Fruit fly (Drosophila melanogaster): ENCODE results near the gene axed.

The axed gene

dm6 chr3L:6576709-6577108, 32.4 kb upstream of the axed start (continued):
- peak; percentile 36; the same call in 1 of the 2 replicates for TF ChIP-seq dimm (GFP tag; IDR thresholded peaks at IDR 0.05)
- no peak for TF ChIP-seq da (GFP tag; optimal IDR thresholded peaks at IDR 0.05)
- peak; percentile 46; the same call in 1 of the 2 replicates for TF ChIP-seq E2f2 (GFP tag; IDR thresholded peaks at IDR 0.05)
- 0 out of 2 replicates have a peak, but pooled peaks have one; percentile 21 for TF ChIP-seq CG10321 (GFP tag; IDR thresholded peaks at IDR 0.05)
- peak; percentile 85 for TF ChIP-seq CG12769 (tag; optimal IDR thresholded peaks at IDR 0.05)
- TF ChIP-seq CG2875 (GFP tag; optimal IDR thresholded peaks at IDR 0.05), result no peak
- no peak for TF ChIP-seq Trl (optimal IDR thresholded peaks at IDR 0.05)
- TF ChIP-seq Trl (GFP tag; optimal IDR thresholded peaks at IDR 0.05), result peak; percentile 5
- peak; percentile 52 for TF ChIP-seq scrt (GFP tag; optimal IDR thresholded peaks at IDR 0.05)
- TF ChIP-seq Side (GFP tag; optimal IDR thresholded peaks at IDR 0.05), result no peak
- TF ChIP-seq Vsx1 (GFP tag; optimal IDR thresholded peaks at IDR 0.05), result no peak
- 0 out of 2 replicates have a peak, but pooled peaks have one; percentile 26 for TF ChIP-seq Lim3 (GFP tag; IDR thresholded peaks at IDR 0.05)
- TF ChIP-seq Sry-δ (GFP tag; optimal IDR thresholded peaks at IDR 0.05), result no peak
- TF ChIP-seq CG6175 (GFP tag; IDR thresholded peaks at IDR 0.05), result no peak
- no peak for TF ChIP-seq Dref (GFP tag; IDR thresholded peaks at IDR 0.05)
- TF ChIP-seq toy (GFP tag; IDR thresholded peaks at IDR 0.05), result no peak
- TF ChIP-seq br (optimal IDR thresholded peaks at IDR 0.05), result no peak
- TF ChIP-seq croc (GFP tag; conservative IDR thresholded peaks at IDR 0.05), result peak; percentile 41; the same call in 1 of the 3 replicates
- no peak for TF ChIP-seq CTCF (GFP tag; optimal IDR thresholded peaks at IDR 0.05)
- no peak for TF ChIP-seq fru (optimal IDR thresholded peaks at IDR 0.05)
- peak; percentile 70 for TF ChIP-seq Abd-B (GFP tag; optimal IDR thresholded peaks at IDR 0.05)
- TF ChIP-seq az2 (GFP tag; optimal IDR thresholded peaks at IDR 0.05), result peak; percentile 30
- peak; percentile 28; the same call in 1 of the 3 replicates for TF ChIP-seq CG11560 (tag; IDR thresholded peaks at IDR 0.05)
- no peak for TF ChIP-seq Dfd (GFP tag; optimal IDR thresholded peaks at IDR 0.05)
- TF ChIP-seq Dp (GFP tag; optimal IDR thresholded peaks at IDR 0.05), result no peak
- peak; percentile 71 for TF ChIP-seq phol (tag; optimal IDR thresholded peaks at IDR 0.05)
- peak; percentile 51; the same call in 1 of the 3 replicates for TF ChIP-seq C15 (GFP tag; IDR thresholded peaks at IDR 0.05)
- TF ChIP-seq Hr3 (GFP tag; optimal IDR thresholded peaks at IDR 0.05), result peak; percentile 27
- TF ChIP-seq CG4707 (GFP tag; optimal IDR thresholded peaks at IDR 0.05), result peak; percentile 76
- no peak for TF ChIP-seq CG15073 (GFP tag; optimal IDR thresholded peaks at IDR 0.05)
- TF ChIP-seq CG4820 (GFP tag; optimal IDR thresholded peaks at IDR 0.05), result peak; percentile 46
- no peak for TF ChIP-seq CG33557 (GFP tag; optimal IDR thresholded peaks at IDR 0.05)
- peak; percentile 41 for TF ChIP-seq kah (GFP tag; optimal IDR thresholded peaks at IDR 0.05)
- TF ChIP-seq Doc3 (GFP tag; IDR thresholded peaks at IDR 0.05; ENCODE audit: partially characterized antibody), result no peak
- TF ChIP-seq nmo (GFP tag; optimal IDR thresholded peaks at IDR 0.05), result peak; percentile 65
- no peak for TF ChIP-seq Sry-β (GFP tag; optimal IDR thresholded peaks at IDR 0.05)
- TF ChIP-seq Scr (GFP tag; IDR thresholded peaks at IDR 0.05; ENCODE audit: partially characterized antibody), result no peak
- TF ChIP-seq HHEX (GFP tag; optimal IDR thresholded peaks at IDR 0.05), result peak; percentile 58
- TF ChIP-seq ssp (GFP tag; IDR thresholded peaks at IDR 0.05), result peak; percentile 30; the same call in 1 of the 2 replicates
- TF ChIP-seq CG7556 (GFP tag; optimal IDR thresholded peaks at IDR 0.05), result no peak
- TF ChIP-seq Xbp1 (GFP tag; optimal IDR thresholded peaks at IDR 0.05), result peak; percentile 58
- peak; percentile 50 for TF ChIP-seq Sox100B (GFP tag; optimal IDR thresholded peaks at IDR 0.05)
- TF ChIP-seq MTF-1 (GFP tag; optimal IDR thresholded peaks at IDR 0.05; ENCODE audit: borderline replicate concordance), result no peak
- TF ChIP-seq NC2β (GFP tag; optimal IDR thresholded peaks at IDR 0.05), result no peak
- TF ChIP-seq CG12299 (tag; optimal IDR thresholded peaks at IDR 0.05), result no peak
- TF ChIP-seq vfl (GFP tag; optimal IDR thresholded peaks at IDR 0.05), result no peak
- TF ChIP-seq vvl (GFP tag; IDR thresholded peaks at IDR 0.05), result peak; percentile 86
- TF ChIP-seq CG11247 (GFP tag; IDR thresholded peaks at IDR 0.05), result 0 out of 2 replicates have a peak, but pooled peaks have one; percentile 44
- no peak for TF ChIP-seq vnd (GFP tag; IDR thresholded peaks at IDR 0.05; ENCODE audit: partially characterized antibody)
- TF ChIP-seq stwl (tag; optimal IDR thresholded peaks at IDR 0.05), result no peak
- TF ChIP-seq CG8944 (GFP tag; optimal IDR thresholded peaks at IDR 0.05), result peak; percentile 26
- peak; percentile 68 for TF ChIP-seq CG6689 (GFP tag; IDR thresholded peaks at IDR 0.05)
- peak; percentile 54 for TF ChIP-seq CG3847 (GFP tag; IDR thresholded peaks at IDR 0.05)

All from whole organism, embryonic.